Fruit fly (Drosophila melanogaster): ENCODE results near the gene CG6709.

The CG6709 gene

DNA sequence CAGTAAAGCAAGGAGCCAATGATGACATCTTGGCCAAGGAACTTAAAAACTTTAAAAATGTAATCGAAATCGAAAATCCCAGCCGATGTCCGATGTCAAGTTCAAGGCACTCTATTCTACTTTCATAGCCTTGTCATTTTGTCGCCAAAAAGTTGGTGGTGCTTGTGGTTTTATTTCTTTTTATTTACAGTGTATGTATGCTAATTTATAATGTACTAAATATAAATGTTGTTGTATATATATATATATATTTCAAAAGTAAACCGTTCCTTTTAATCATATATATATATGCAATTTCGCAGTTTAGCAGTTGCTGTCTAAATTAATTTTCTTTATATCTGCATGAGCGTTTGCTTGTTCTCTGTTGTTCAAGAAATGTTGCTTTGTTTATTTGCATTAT lies at the start of gene CG6709, which contains the start of gene Hez:
Gene CG6709, minus strand, starts transcription at position 101 of the 400 bp plus-strand sequence.
Gene Hez, minus strand, starts transcription at position 101 of the 400 bp plus-strand sequence.
- TF ChIP-seq CG17801 (GFP tag; optimal IDR thresholded peaks at IDR 0.05; ENCODE audit: partially characterized antibody), result no peak

DNA sequence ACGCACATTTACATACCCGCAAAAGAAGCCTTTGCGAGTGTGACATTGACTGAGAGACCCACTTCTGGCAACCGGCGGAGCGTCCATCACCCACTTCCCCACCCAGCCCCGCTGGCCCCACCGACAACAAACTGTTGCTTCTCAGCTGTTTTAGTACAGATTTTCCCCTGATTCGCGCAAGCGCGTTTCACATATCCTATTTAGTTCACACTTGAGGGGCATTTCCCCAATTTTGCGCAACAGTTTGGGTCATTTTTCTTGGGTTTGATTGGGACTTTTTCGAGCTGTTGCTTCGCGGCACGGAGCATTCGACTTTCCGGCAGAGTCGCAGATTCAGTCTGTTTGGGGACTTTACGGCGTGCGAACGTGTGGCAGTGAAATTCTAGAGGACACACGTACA lies 32.6 kb upstream of the CG6709 start:
- no peak for TF ChIP-seq CG17801 (GFP tag; optimal IDR thresholded peaks at IDR 0.05; ENCODE audit: partially characterized antibody)

DNA sequence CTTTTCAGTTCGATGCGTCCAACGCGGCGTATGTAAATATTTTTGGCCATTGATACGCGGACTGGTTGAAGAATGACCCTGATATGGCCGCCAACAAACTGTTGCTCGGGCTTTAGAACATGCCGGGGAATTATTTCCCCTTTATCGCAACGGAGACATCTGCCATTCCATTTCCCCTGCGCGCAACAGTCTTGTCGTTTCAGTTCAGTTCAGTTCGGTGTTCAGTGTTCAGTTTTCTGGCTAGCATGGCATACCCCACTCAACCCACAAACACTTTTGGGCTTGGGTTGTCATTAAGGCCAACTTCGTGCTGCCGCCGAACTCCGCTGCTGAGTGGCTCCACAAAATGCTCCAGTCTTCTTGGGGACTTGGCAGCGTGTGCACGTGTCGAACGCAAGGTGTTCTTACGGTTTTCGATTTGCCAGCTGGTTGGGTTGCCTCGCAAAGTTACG lies 13.2 kb upstream of the CG6709 start, which contains the start of gene bma:
Gene bma, plus strand, starts transcription at position 402 of the 452 bp plus-strand sequence.
- no peak for TF ChIP-seq CG17801 (GFP tag; optimal IDR thresholded peaks at IDR 0.05; ENCODE audit: partially characterized antibody)

DNA sequence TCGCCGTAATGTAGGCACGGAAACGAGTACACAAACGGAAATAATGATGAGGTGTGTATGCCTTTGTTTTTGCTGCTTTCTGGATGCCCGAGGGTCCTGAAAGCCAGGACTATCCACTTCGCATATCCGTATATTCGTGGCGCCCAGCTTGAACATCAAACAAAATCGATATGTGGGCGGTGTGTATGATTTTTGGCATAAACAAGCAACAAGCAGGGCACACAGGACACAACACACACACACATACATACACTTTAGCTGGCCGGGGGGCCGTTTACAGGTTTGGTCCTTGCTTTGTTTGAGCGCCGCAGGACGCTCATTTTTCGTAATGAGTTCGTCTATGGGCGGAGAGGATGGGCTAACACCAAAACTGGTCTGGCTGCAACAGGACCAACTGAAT lies 10.4 kb upstream of the CG6709 start:
- TF ChIP-seq CG17801 (GFP tag; optimal IDR thresholded peaks at IDR 0.05; ENCODE audit: partially characterized antibody), result no peak

DNA sequence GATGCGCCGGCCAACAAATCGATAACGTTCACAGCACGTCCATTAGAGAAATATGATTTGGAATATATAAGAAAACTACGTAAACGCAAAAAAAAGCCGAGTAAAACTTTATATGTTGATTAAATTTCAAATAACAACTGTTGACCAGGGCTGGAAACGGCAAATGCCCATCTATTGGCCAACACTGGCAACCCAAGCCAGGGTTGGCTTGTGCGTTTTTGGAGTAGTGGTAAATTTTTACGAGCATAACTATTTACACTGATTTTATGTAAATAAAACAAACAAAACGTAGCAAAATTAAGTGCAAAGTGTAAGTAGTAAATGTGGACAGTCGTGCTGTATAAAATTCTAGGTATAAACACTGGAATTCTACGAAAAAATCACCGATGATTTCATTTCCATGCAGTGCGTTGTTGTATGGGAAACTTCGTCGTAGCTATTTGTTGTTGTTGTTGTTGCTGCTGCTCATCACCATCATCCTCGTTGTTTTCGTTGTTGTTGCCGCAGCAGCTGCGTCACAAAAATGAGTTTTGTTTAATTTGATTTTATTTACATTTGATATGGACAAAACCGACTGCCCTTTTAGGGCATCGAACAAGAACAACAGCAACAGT lies 4.6 kb upstream of the CG6709 start, which contains the start of gene nudE:
Gene nudE, plus strand, starts transcription at position 196 of the 614 bp plus-strand sequence.
- TF ChIP-seq CG17801 (GFP tag; optimal IDR thresholded peaks at IDR 0.05; ENCODE audit: partially characterized antibody), result peak; percentile 18

DNA sequence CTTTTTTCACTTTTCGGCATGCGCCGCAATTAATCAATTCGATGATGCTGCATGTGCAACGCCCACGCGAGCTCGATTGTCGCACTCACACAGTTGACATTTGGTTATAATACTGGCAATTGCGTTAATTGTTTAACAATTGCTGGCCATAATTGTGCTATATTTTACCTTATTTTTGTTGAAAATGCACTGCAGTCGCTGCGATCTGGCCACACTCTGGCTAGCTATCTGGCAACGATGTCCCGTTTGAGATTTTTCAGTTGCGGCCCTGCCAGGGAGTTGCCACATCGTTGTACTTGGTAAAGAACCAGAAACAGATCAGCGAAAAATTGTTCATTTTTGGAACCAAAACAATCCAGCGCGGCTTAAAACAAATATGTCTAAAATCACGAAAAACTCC lies 3.8 kb upstream of the CG6709 start, which contains the start of the genes CG6707 and CG46387:
Gene CG6707, minus strand, starts transcription at position 221 of the 400 bp plus-strand sequence.
Gene CG46387, plus strand, starts transcription at position 272 of the 400 bp plus-strand sequence.
- TF ChIP-seq CG17801 (GFP tag; optimal IDR thresholded peaks at IDR 0.05; ENCODE audit: partially characterized antibody), result peak; percentile 13

DNA sequence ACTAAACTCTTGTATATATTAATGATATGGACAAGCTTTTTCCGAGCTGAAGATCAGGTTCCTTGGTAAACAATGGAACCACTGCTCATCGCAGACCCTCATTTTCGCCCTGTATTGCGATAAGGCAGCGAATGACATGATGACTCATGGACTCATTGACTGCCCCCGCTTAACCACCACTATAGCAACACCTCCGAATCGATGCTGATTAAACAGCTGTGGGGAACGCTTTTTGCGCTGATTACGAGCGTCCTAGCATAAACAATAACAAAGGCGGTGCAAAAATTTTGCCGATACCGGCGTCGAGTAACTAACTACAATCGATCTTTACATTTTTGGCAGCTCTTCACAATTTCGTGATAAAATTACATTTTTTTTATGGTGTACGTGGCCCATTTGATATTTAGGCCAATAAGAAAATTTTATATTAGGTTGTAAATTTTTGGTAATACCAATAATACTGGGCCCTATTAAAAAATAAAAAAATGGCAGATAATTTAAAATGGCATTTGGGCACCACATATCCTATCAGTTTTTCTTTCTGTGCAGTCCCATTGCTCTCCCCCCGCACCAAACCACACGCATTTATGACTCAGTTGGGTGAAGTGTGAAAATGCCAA lies 2.7 kb upstream of the CG6709 start:
- TF ChIP-seq CG17801 (GFP tag; optimal IDR thresholded peaks at IDR 0.05; ENCODE audit: partially characterized antibody), result no peak

DNA sequence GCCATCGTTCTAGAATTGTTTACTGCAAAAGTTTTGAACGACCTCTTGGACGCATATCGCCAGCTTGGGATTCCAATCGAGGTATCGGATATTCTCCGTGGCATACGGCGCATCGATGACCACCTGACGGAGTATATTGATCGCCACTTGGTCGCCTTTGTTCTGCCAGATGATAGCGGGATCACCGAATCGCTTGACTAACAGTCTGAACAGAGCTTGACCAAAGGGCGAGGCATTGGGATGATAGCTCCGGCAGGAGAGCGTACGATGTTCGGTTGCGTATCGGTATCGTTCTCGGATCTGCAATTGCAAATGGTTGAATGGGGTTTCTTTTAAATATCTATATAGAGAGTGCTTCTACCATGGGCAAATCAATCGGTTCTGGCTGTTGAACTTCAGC lies 560 bp downstream of the CG6709 start:
- TF ChIP-seq CG17801 (GFP tag; optimal IDR thresholded peaks at IDR 0.05; ENCODE audit: partially characterized antibody), result no peak

DNA sequence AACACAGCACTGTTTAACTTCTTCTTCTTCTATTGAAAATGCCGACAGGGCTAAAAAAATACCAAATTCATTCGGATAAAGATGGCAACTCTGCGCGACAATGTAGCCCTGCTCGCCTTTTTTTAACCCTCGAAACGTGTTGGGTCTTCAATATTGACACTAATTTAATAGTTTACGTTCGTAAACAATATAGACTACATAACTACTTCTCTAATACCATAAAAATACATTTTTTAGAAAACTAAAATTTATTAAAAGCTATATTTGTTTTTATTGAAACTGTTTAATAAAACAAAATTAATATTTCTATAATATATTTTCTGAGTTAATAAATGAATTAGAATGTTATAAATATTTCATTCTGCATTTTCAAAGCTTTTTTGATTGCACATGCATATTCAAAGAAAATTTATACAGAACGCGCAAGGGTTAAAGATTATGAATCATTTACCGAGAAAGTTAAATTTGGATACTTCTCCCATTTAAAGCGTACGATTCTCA lies 5.9 kb downstream of the CG6709 start, which contains the start of the genes Taf2 and CalpB:
Gene Taf2, minus strand, starts transcription at position 54 of the 501 bp plus-strand sequence.
Gene CalpB, plus strand, starts transcription at position 133 of the 501 bp plus-strand sequence.
- peak; percentile 93 for TF ChIP-seq CG17801 (GFP tag; optimal IDR thresholded peaks at IDR 0.05; ENCODE audit: partially characterized antibody)

DNA sequence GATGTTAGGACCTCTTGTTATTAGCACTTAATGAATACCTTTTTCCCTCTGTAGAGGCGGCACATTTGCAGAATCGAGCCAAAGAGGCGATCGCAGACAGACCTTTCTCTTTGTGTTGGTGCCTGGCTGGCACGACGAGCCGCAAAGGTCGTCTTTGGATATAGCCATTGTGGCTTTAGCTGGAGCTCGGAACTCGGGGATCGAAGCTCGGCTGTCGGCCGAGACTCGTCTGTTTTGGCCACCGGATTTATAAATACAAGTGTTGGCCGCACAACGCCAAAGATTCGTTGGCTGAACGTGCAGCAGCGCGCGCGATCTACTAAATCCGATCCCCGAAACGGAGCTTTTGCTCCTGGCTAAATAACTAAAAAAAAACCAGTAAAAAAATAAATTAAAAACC lies 15.9 kb downstream of the CG6709 start, which contains the start of gene CG34382:
Gene CG34382, plus strand, starts transcription at position 301 of the 400 bp plus-strand sequence.
- no peak for TF ChIP-seq CG17801 (GFP tag; optimal IDR thresholded peaks at IDR 0.05; ENCODE audit: partially characterized antibody)

DNA sequence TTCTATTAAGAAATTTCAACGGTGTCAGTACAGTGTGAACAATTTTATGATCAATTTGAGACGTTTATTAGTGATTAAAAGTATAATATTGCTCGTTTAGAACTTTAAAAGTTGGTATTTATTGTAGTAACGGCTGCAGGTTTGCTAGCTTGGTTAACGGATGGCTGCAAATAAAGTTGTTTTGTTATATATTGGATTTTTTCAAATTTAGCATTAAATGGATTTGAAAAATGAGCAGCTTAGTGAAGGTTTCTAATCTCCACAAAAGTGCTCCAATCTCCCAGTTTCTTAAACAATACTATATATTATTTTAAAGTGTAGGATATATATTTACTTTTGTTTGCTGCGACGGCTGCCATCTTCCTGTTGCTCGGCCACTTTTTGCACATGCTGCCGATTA lies 22.5 kb downstream of the CG6709 start:
- TF ChIP-seq CG17801 (GFP tag; optimal IDR thresholded peaks at IDR 0.05; ENCODE audit: partially characterized antibody), result no peak

DNA sequence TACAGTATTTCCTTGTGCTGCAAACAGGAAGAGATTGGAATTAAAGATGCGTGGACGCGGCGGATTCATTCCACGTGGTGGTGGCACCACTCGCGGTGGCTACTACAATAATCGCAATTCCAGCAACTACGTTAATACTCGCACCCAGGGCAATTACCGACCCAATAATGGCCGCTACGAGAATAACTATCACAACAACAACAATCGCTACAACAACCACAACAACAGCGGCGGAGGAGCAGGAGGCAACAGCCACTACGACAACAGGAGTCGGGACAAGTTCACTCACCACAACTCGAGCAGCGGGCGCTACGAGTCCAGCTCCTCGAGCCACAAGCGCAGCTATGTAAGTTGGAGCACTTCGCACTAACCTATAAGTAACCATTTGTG lies 29.5 kb downstream of the CG6709 start:
- TF ChIP-seq CG17801 (GFP tag; optimal IDR thresholded peaks at IDR 0.05; ENCODE audit: partially characterized antibody), result no peak

DNA sequence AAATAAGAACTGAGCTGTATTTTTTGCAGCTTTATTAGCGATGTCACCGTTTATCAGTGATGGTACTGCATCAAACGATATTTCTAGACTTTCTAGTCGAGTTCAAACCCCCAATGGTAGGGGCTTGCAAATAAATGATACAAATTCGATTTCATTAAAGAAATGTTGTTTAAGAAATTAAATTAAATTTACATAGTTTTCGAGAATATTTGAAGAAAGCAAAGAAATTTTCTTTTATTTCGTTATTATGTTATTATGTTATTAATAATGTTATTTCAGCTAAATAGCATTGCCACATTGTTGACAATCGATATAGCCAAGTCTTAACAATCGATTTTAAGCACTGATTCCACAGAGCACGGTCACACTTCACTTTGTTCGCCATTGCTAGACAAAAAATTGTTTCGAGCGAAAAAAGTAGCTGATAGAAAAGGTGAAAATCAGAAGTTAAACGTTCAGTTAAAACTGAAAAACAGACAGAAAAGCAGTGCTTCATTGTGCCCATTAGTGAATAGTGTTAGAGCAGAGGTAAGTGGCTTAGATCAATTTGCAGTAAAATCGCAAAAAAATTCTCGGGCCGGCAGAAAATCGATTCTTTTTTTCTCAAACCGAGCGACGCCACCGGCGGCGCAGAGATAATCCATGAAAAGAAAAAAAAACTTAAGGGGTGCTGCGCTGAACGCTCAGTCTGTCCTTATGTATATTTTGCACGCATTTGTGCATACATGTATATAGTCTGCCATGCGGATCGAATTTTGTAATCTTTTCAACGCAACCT lies 30.1 kb downstream of the CG6709 start, which contains the start of the genes iPLA2-VIA and Ciz1:
Gene iPLA2-VIA, minus strand, starts transcription at position 75 of the 778 bp plus-strand sequence.
Gene Ciz1, plus strand, starts transcription at position 365 of the 778 bp plus-strand sequence.
- TF ChIP-seq CG17801 (GFP tag; optimal IDR thresholded peaks at IDR 0.05; ENCODE audit: partially characterized antibody), result peak; percentile 4

DNA sequence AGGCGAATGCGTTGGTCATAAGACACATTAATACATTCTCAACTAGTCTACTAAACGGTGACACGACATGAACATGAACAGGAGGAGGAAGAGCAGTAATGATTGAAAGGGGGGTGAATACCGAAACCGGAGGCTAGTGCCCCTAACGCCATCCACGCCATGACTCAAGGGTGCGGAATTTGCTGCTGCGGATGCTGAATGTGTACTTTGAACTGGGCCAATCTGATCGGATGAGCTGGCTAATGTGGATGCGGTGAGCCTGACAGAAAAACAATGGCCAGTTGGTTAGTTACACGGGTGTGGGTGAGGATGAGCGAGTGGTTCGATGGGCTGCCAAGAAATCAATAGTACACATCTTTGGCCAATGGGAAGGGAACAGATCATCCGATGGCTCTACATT lies 30.9 kb downstream of the CG6709 start:
- no peak for TF ChIP-seq CG17801 (GFP tag; optimal IDR thresholded peaks at IDR 0.05; ENCODE audit: partially characterized antibody)

DNA sequence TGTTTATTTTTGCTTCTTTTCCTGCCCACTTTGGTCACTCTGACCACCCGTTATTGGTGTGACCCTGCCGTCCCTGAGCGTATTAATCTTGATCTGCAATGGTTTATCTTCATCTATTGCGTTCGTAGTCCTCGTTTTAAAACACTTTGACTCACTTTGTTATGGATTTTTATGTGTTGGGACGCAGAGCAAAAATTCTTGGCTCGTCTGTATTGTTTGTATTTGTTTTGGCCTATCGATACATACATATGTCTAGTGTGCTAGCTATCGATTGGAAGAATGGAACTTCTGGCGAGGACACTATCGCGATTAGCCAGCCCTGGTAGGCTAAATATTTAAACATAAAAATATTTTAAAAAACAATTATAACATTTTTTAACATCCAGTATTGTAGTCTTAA lies 34.9 kb downstream of the CG6709 start, which contains the start of gene CG10809:
Gene CG10809, minus strand, starts transcription at position 266 of the 400 bp plus-strand sequence.
- TF ChIP-seq CG17801 (GFP tag; optimal IDR thresholded peaks at IDR 0.05; ENCODE audit: partially characterized antibody), result peak; percentile 24
